Fruit fly (Drosophila melanogaster) whole organism, wandering third instar larva: Measurements from ENCODE around the gene THADA.

Experiments used
- OdsH ChIP-seq: fragments of 200-800 bp; sonication (Bioruptor generic); optimal IDR thresholded peaks from 2 replicates; lab custom pipeline; 2016; ENCODE audit warnings: missing biosample characterization, mild to moderate bottlenecking, missing genetic modification characterization
- foxo ChIP-seq, 2 experiments: fragments of 200-800 bp; sonication (Bioruptor generic); optimal IDR thresholded peaks; 2 replicates in 1 of 2; 3 replicates in 1 of 2; lab custom pipeline; 2016 to 2017; ENCODE audit warnings: missing biosample characterization in 2 of 2, missing genetic modification characterization in 2 of 2
- psq ChIP-seq: fragments of 200-800 bp; sonication (Bioruptor generic); optimal IDR thresholded peaks from 3 replicates; lab custom pipeline; 2017; ENCODE audit warnings: missing biosample characterization, mild to moderate bottlenecking, missing genetic modification characterization, moderate library complexity

- TF ChIP-seq OdsH (GFP tag; lab: Kevin White, UChicago) (peak; percentile 68), psq (GFP tag; lab: Kevin White, UChicago) (peak; percentile 63), foxo (GFP tag; optimal IDR thresholded peaks at IDR 0.05; lab: Kevin White, UChicago) (peak in 1 of 2 experiments; percentile 87)
Measured at dm6 chrX:19889128-19889756, 23.9 kb upstream of the THADA start.
